Worm (Caenorhabditis elegans): ENCODE data around the gene damt-1.

ce11 chrII:5745088-5745487 is 25.1 kb downstream of the damt-1 start, which contains the start of gene F10C1.9:
- TF ChIP-seq R02D3.7 (tag; optimal IDR thresholded peaks at IDR 0.05) (no peak), nhr-237 (tag; optimal IDR thresholded peaks at IDR 0.05) (no peak), unc-62 (GFP tag; optimal IDR thresholded peaks at IDR 0.05) (no peak), nhr-11 (tag; optimal IDR thresholded peaks at IDR 0.05) (no peak), elt-3 (tag; optimal IDR thresholded peaks at IDR 0.05) (no peak), ama-1 (optimal IDR thresholded peaks at IDR 0.05) (no peak), lin-39 (tag; optimal IDR thresholded peaks at IDR 0.05) (no peak), fos-1 (tag; optimal IDR thresholded peaks at IDR 0.05) (no peak), egl-27 (tag; optimal IDR thresholded peaks at IDR 0.05) (no peak), ceh-82 (tag; optimal IDR thresholded peaks at IDR 0.05) (no peak), F13H6.1 (tag; optimal IDR thresholded peaks at IDR 0.05) (no peak)

Data from whole organism, L2 larva.